Worm (Caenorhabditis elegans): ENCODE measurements around the gene ssr-2.

DNA sequence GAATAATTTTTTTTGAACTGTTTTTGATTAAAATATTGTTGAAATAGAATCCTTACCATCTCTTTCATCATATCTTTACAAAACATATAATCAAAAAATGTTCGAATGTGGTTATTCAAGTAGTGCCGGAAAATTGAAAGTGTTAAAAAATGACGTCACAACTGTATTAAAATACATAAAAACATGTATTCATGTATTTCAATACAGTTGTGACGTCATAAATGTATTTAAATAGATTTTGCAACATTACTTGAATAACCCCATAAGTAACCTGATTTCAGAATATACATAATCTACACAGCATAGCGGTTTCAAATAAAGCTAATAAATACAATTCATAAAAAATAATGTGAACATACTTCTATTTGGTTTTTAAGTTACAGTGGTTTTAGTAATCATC, 50.6 kb downstream of the ssr-2 start:
- TF ChIP-seq lin-13 (tag; optimal IDR thresholded peaks at IDR 0.05), result no peak
- no peak for TF ChIP-seq ztf-11 (tag; optimal IDR thresholded peaks at IDR 0.05)
